Worm (Caenorhabditis elegans) whole organism, early embryonic: Measurements from ENCODE around the gene maoc-1.

Experiments
- B0310.2 ChIP-seq: sonication (generic microtip); optimal IDR thresholded peaks from 2 replicates; lab custom pipeline; 2016; ENCODE audit warnings: mild to moderate bottlenecking, missing genetic modification characterization, missing compliant biosample characterization
- F13C5.2 ChIP-seq: sonication (generic microtip); optimal IDR thresholded peaks from 2 replicates; lab custom pipeline; 2017; ENCODE audit warnings: mild to moderate bottlenecking, missing genetic modification characterization, inconsistent platforms, missing compliant biosample characterization
- aly-1 ChIP-seq: sonication (generic microtip); optimal IDR thresholded peaks from 2 replicates; lab custom pipeline; 2016; ENCODE audit warnings: missing genetic modification characterization, missing compliant biosample characterization
- ama-1 ChIP-seq: fragments of 150-350 bp; optimal IDR thresholded peaks from 2 replicates; lab custom pipeline; 2014
- ceh-13 ChIP-seq: fragments of 200-800 bp; sonication (Bioruptor generic); optimal IDR thresholded peaks from 2 replicates; lab custom pipeline; 2018; ENCODE audit warnings: mild to moderate bottlenecking, missing genetic modification characterization, missing compliant biosample characterization
- ceh-36 ChIP-seq: sonication (generic microtip); optimal IDR thresholded peaks from 2 replicates; lab custom pipeline; 2016; ENCODE audit warnings: missing genetic modification characterization, inconsistent platforms, missing compliant biosample characterization
- ets-7 ChIP-seq: sonication (generic microtip); optimal IDR thresholded peaks from 2 replicates; lab custom pipeline; 2016; ENCODE audit warnings: missing genotype, missing genetic modification characterization, missing compliant biosample characterization
- flt-1 ChIP-seq: fragments of 200-800 bp; sonication (Bioruptor generic); IDR thresholded peaks from 2 replicates; pipeline ENCODE4 v1.3.6; 2022; ENCODE audit warnings: missing genetic modification characterization, missing compliant biosample characterization
- hmbx-1 ChIP-seq: sonication (generic microtip); optimal IDR thresholded peaks from 2 replicates; lab custom pipeline; 2016; ENCODE audit warnings: mild to moderate bottlenecking, missing genetic modification characterization, missing compliant biosample characterization
- hmg-4 ChIP-seq: fragments of 200-800 bp; sonication (Bioruptor generic); optimal IDR thresholded peaks from 2 replicates; lab custom pipeline; 2018; ENCODE audit warnings: mild to moderate bottlenecking, missing genetic modification characterization, missing compliant biosample characterization
- hnd-1 ChIP-seq: sonication (generic microtip); optimal IDR thresholded peaks from 2 replicates; lab custom pipeline; 2016; ENCODE audit warnings: missing genetic modification characterization, missing compliant biosample characterization
- pes-1 ChIP-seq: fragments of 200-800 bp; sonication (Bioruptor generic); IDR thresholded peaks from 2 replicates; pipeline ENCODE4 v1.3.6; 2022; ENCODE audit warnings: missing genetic modification reagents, missing genetic modification characterization, missing compliant biosample characterization
- scrt-1 ChIP-seq: fragments of 200-800 bp; sonication (Bioruptor generic); IDR thresholded peaks from 2 replicates; pipeline ENCODE4 v1.3.6; 2022; ENCODE audit warnings: missing genetic modification characterization, missing compliant biosample characterization
- sea-1 ChIP-seq: fragments of 200-800 bp; sonication (Bioruptor generic); conservative IDR thresholded peaks from 2 replicates; pipeline ENCODE4 v1.3.6; 2022; ENCODE audit warnings: missing genetic modification characterization, missing compliant biosample characterization
- tbx-11 ChIP-seq: fragments of 200-800 bp; sonication (Bioruptor generic); IDR thresholded peaks from 2 replicates; pipeline ENCODE4 v1.3.6; 2022; ENCODE audit warnings: missing genetic modification characterization, missing compliant biosample characterization
- tbx-37 ChIP-seq: fragments of 200-800 bp; sonication (Bioruptor generic); conservative IDR thresholded peaks from 2 replicates; pipeline ENCODE4 v1.3.6; 2022; ENCODE audit warnings: missing genetic modification reagents, missing genetic modification characterization, missing compliant biosample characterization
- tra-4 ChIP-seq: sonication (generic microtip); optimal IDR thresholded peaks from 2 replicates; lab custom pipeline; 2017; ENCODE audit warnings: missing genetic modification characterization, missing compliant biosample characterization

Gene maoc-1

DNA sequence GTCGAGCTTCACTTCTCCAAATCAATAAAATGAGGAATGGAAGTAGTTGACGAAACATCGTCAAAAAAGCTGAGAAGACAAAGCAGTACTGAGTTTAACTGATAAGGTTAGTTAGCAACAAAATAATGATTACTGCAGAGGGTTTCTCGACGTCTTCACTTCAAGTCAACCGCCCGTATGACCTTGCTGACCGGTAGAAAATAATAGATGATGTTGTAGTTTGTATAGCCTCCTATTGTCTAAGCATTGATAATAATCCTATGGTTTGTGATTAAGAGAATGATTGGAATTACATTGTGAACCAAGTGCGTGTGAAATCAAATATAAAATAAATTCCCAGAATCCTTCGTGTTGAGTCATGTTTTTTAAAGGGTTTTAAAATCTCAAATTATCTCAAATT, 3.2 kb downstream of the maoc-1 start, which contains the start of gene E04F6.6:
E04F6.6 (minus strand) TSS at position 258 of the 400 bp plus-strand sequence.
- TF ChIP-seq sea-1 (GFP tag; lab: Robert Waterston, UW) (no peak), hmbx-1 (tag; lab: Kevin White, UChicago) (no peak)

DNA sequence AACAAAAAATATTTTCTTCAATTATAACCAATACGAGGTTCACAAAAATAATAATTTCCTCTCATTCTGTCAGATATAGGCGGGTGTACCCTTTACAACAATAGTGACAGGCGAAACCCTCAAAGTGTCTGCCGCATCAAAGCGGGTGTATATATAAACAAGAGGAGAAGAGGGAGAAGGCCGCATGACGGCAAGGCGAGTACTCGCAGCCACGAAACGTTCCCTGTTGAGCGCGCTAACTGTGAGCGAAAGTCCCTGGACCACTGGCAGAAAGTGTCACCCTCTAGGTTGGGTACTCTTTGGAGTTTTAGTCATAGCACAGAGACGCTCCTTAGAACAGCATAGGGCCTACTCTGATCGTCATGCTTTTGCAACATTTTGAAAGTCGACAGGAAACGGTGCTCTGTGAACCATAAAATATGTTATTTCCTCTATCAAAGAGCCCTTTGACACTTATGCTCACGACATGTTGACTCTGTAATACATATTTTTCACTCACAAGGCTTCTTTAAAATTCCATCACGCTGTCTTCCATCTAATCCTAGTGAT, 4.0 kb downstream of the maoc-1 start, which contains the start of gene pcrg-1:
pcrg-1 (plus strand) TSS at position 499 of the 549 bp plus-strand sequence.
- peak; percentile 62 for TF ChIP-seq hmbx-1 (tag; lab: Kevin White, UChicago)
- peak; percentile 90 for TF ChIP-seq scrt-1
- TF ChIP-seq ama-1, result no peak
- TF ChIP-seq tbx-11 (GFP tag; lab: Robert Waterston, UW), result peak; percentile 93
- peak; percentile 82 for TF ChIP-seq ets-7 (tag; lab: Kevin White, UChicago)
- peak; percentile 92 for TF ChIP-seq tbx-37 (GFP tag; lab: Robert Waterston, UW)
- peak; percentile 89 for TF ChIP-seq flt-1 (GFP tag; lab: Robert Waterston, UW)
- peak; percentile 89 for TF ChIP-seq aly-1
- TF ChIP-seq pes-1, result peak; percentile 93
- peak; percentile 93 for TF ChIP-seq sea-1 (GFP tag; lab: Robert Waterston, UW)
- TF ChIP-seq tra-4 (tag; lab: Kevin White, UChicago), result peak; percentile 83
- peak; percentile 85 for TF ChIP-seq B0310.2 (tag; lab: Kevin White, UChicago)
- TF ChIP-seq ceh-13 (GFP tag; lab: Kevin White, UChicago), result peak; percentile 90
- TF ChIP-seq F13C5.2, result peak; percentile 94
- TF ChIP-seq hnd-1 (tag; lab: Kevin White, UChicago), result peak; percentile 75
- peak; percentile 99 for TF ChIP-seq hmg-4 (GFP tag; lab: Kevin White, UChicago)
- TF ChIP-seq ceh-36, result peak; percentile 85

DNA sequence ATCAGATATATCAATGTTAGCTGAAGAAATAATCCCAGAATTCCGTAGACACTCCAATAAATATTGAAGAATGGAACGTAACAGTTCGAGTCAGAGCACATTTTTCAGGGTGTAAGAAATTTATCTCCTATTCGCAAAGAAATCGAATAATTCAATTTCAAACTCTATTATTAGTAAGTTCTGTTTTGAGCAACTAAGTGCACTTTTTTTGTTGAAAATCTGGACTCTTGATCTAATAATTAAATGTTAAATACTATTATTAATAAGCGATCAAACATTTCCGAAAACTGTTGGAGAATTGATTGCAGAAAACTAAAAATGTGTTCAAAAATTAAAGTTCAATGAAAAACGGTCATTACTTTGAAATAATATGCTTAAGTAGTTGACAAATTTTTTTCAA, 7.0 kb downstream of the maoc-1 start, which contains the start of gene srd-56:
srd-56 (minus strand) TSS at position 101 of the 400 bp plus-strand sequence.
- TF ChIP-seq ceh-36 (no peak), tra-4 (tag; lab: Kevin White, UChicago) (no peak), hnd-1 (tag; lab: Kevin White, UChicago) (no peak), flt-1 (GFP tag; lab: Robert Waterston, UW) (no peak), ama-1 (no peak), ets-7 (tag; lab: Kevin White, UChicago) (no peak), sea-1 (GFP tag; lab: Robert Waterston, UW) (no peak), tbx-11 (GFP tag; lab: Robert Waterston, UW) (no peak), F13C5.2 (no peak), B0310.2 (tag; lab: Kevin White, UChicago) (no peak), tbx-37 (GFP tag; lab: Robert Waterston, UW) (no peak), scrt-1 (no peak), ceh-13 (GFP tag; lab: Kevin White, UChicago) (no peak), hmg-4 (GFP tag; lab: Kevin White, UChicago) (no peak), aly-1 (no peak), pes-1 (no peak), hmbx-1 (tag; lab: Kevin White, UChicago) (no peak)

DNA sequence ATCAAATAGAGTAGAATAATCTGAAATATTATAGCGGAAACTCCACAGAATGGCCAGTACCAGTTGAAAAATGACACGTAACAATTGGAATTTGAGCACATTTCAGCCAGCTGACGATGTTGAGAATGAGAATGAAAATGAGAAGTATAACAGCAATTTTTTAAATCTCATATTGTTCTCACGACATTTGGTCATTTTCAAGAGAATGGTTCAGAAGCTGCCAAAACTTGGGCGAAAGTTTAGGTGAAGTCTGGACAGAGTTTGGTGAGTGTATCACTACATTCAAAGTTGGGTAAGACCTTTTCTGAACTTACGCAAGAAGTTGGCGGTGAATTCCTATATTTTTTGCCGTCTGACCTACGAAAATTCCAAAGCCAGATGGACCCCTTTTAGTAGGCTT, 8.9 kb downstream of the maoc-1 start, which contains the start of gene srd-58:
srd-58 (minus strand) TSS at position 101 of the 400 bp plus-strand sequence.
- TF ChIP-seq ceh-36, result no peak

DNA sequence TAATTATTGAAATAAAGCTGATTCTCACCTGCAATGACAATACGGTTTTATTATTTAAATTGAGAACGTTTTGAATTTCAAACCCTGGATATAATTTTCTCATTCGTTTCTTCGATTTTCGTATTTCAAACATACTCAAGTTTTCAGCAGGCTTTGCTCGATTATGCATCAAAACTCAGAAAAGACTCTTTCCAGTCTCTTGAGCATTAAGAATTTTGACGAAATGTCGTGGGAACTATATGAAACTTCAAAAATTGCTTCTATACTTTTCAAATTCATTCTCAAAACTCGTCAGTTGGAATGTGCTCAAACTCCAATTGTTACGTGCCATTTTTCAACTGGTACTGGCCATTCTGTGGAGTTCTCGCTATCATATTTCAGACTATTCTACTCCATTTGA, 9.3 kb downstream of the maoc-1 start, which contains the start of gene srd-59:
srd-59 (plus strand) TSS at position 301 of the 400 bp plus-strand sequence.
- TF ChIP-seq B0310.2 (tag; lab: Kevin White, UChicago), result no peak
- TF ChIP-seq hmbx-1 (tag; lab: Kevin White, UChicago), result no peak
- TF ChIP-seq sea-1 (GFP tag; lab: Robert Waterston, UW), result no peak
- TF ChIP-seq ceh-13 (GFP tag; lab: Kevin White, UChicago), result no peak
- TF ChIP-seq F13C5.2, result no peak
- no peak for TF ChIP-seq aly-1
- no peak for TF ChIP-seq tbx-37 (GFP tag; lab: Robert Waterston, UW)
- no peak for TF ChIP-seq tra-4 (tag; lab: Kevin White, UChicago)
- no peak for TF ChIP-seq ceh-36

DNA sequence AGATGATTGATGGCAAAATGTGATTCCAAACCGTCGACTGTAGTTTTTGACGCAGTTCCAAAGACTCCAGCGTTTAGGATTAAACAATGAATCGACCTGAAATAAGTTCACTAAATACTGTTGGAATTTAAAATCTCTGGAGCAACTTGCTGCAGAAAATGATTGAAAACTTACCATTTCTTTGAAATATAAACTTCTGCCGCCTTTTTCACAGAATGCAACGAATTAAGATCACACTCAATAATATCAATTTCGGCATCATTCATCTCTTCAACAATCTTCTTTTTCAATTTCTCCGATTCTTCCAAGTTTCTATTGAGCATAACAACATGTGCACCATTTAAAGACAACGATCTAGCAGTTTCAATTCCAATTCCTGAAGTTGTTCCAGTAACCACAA, 11.6 kb downstream of the maoc-1 start:
- TF ChIP-seq sea-1 (GFP tag; lab: Robert Waterston, UW), result no peak
- TF ChIP-seq ama-1, result no peak
- TF ChIP-seq ceh-36, result no peak
- TF ChIP-seq ets-7 (tag; lab: Kevin White, UChicago), result no peak
- TF ChIP-seq ceh-13 (GFP tag; lab: Kevin White, UChicago), result no peak
- no peak for TF ChIP-seq flt-1 (GFP tag; lab: Robert Waterston, UW)
- no peak for TF ChIP-seq tbx-37 (GFP tag; lab: Robert Waterston, UW)
- no peak for TF ChIP-seq F13C5.2
- no peak for TF ChIP-seq hnd-1 (tag; lab: Kevin White, UChicago)

DNA sequence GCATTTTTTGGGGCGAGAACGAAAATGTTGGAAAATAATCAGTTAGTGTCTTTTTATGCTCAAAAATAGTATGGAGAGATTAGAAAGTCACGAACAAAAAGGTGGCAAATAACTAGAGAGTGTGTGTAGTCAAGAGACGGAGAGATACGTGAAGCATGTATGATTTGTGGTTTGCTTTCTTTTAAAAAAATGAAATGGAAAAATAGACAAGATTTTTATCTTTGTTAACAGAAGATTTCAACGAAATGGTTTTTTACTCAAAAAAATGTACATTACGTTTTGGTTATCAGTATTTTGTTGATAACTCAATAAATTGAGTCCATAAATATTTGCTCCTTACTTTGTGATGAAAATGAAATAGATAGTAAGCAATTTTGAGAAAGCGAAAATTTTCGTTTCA, 12.1 kb downstream of the maoc-1 start, which contains the start of gene dhs-7:
dhs-7 (minus strand) TSS at position 277 of the 400 bp plus-strand sequence.
- TF ChIP-seq ets-7 (tag; lab: Kevin White, UChicago), result no peak

DNA sequence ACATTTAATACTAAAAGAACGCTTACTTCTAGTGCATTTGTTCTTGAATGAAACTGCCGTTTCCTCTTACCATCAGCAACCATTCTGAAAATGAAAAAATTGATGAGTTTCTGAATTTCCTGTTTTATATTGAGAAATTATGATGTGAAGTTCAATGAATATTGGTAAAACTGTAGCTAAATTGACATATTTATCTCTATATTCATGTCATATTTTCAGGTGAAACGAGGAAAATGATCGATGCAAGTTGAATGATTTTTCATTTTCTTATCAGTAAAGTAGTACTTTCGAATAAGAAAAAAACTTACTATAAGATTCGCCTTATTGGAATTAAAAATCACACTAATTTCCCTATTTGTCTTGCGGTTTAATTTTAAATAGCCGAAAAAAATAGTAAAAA, 14.1 kb downstream of the maoc-1 start, which contains the start of gene E04F6.15:
E04F6.15 (minus strand) TSS at position 101 of the 400 bp plus-strand sequence.
- TF ChIP-seq F13C5.2, result no peak
